Worm (Caenorhabditis elegans) whole organism, L1 larva: ENCODE data around the gene flp-18.

Experiments
- blmp-1 ChIP-seq: fragments of 150-350 bp; optimal IDR thresholded peaks from 2 replicates; lab custom pipeline; 2014; ENCODE audit warnings: missing biosample characterization, missing genetic modification characterization
- ceh-90 ChIP-seq: sonication (generic microtip); optimal IDR thresholded peaks from 2 replicates; lab custom pipeline; 2016; ENCODE audit warnings: missing genetic modification characterization, missing compliant biosample characterization
- dpl-1 ChIP-seq, 3 experiments: fragments of 150-350 bp in 2 of 3; sonication (generic microtip) in 1 of 3; optimal IDR thresholded peaks; 2 replicates each; lab custom pipeline; 2014 to 2017; ENCODE audit warnings: missing biosample characterization in 3 of 3, missing genetic modification characterization in 3 of 3, missing genetic modification reagents in 3 of 3
- efl-1 ChIP-seq, 4 experiments: fragments of 150-350 bp; optimal IDR thresholded peaks in 3 of 4; peaks in 1 of 4; 1 replicate in 1 of 4; 2 replicates in 3 of 4; lab custom pipeline; 2014; ENCODE audit warnings: missing biosample characterization in 2 of 4, missing genetic modification characterization in 2 of 4, missing genetic modification reagents in 2 of 4
- lin-39 ChIP-seq: fragments of 150-350 bp; optimal IDR thresholded peaks from 2 replicates; lab custom pipeline; 2014; ENCODE audit warnings: missing biosample characterization, missing genetic modification reagents, missing genetic modification characterization
- lsy-2 ChIP-seq, 2 experiments: fragments of 150-350 bp; optimal IDR thresholded peaks; 2 replicates each; lab custom pipeline; 2014; ENCODE audit warnings: missing biosample characterization in 2 of 2, missing genetic modification characterization in 2 of 2
- nhr-28 ChIP-seq: fragments of 150-350 bp; optimal IDR thresholded peaks from 2 replicates; lab custom pipeline; 2014; ENCODE audit warnings: missing biosample characterization, missing genetic modification characterization
- nhr-76 ChIP-seq: sonication (generic microtip); optimal IDR thresholded peaks from 2 replicates; lab custom pipeline; 2017; ENCODE audit warnings: missing biosample characterization, missing genetic modification characterization
- skn-1 ChIP-seq: fragments of 150-350 bp; optimal IDR thresholded peaks from 2 replicates; lab custom pipeline; 2014; ENCODE audit warnings: missing biosample characterization, missing genetic modification characterization
- snpc-4 ChIP-seq: fragments of 150-350 bp; optimal IDR thresholded peaks from 2 replicates; lab custom pipeline; 2014; ENCODE audit warnings: missing biosample characterization, missing genetic modification characterization
- zag-1 ChIP-seq: fragments of 150-350 bp; optimal IDR thresholded peaks from 2 replicates; lab custom pipeline; 2014; ENCODE audit warnings: missing biosample characterization, missing genetic modification characterization
- ztf-4 ChIP-seq: fragments of 150-350 bp; optimal IDR thresholded peaks from 2 replicates; lab custom pipeline; 2014; ENCODE audit warnings: missing biosample characterization, missing genetic modification characterization

DNA sequence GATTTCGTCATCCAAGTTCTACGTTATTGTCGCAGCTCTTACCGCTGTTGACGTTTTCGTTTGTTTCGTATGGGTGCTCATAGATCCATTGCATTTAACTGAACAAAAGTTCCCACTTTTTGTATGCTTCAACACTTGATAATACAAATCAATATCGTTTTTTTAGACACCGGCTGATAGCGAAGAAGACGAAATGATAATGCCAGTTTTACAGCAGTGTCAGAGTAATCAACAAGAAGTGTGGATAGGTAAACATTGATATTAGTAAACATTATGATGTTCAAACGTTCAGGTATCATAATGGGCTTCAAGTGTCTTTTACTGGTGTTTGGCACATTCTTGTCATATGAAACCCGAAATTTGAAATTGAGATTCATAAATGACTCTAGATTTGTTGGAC, 52.1 kb downstream of the flp-18 start:
- TF ChIP-seq zag-1 (tag; lab: Kevin White, UChicago) (no peak), efl-1 (optimal IDR thresholded peaks at IDR 0.05; lab: Kevin White, UChicago) (no peak), efl-1 (GFP tag; optimal IDR thresholded peaks at IDR 0.05 in 1 of 2; lab: Kevin White, UChicago) (no peak), dpl-1 (GFP tag; optimal IDR thresholded peaks at IDR 0.05; lab: Kevin White, UChicago) (no peak), lin-39 (tag; lab: Kevin White, UChicago) (no peak), nhr-76 (tag; lab: Kevin White, UChicago) (no peak), lsy-2 (tag; optimal IDR thresholded peaks at IDR 0.05; lab: Kevin White, UChicago) (no peak), blmp-1 (tag; lab: Kevin White, UChicago) (no peak), nhr-28 (tag; lab: Kevin White, UChicago) (no peak), ceh-90 (tag; lab: Kevin White, UChicago) (no peak), ztf-4 (tag; lab: Kevin White, UChicago) (no peak), snpc-4 (tag; lab: Kevin White, UChicago) (no peak), skn-1 (tag; lab: Kevin White, UChicago) (no peak)
